Fruit fly (Drosophila melanogaster): ENCODE measurements around the gene Ilp2.

The Ilp2 gene

dm6 chr3L:9824226-9824625 lies 24.7 kb downstream of the Ilp2 start:
- TF ChIP-seq CG8478 (optimal IDR thresholded peaks at IDR 0.05) (no peak), psq (optimal IDR thresholded peaks at IDR 0.05) (no peak), EcR (GFP tag; optimal IDR thresholded peaks at IDR 0.05) (no peak), usp (GFP tag; optimal IDR thresholded peaks at IDR 0.05) (no peak), pan (optimal IDR thresholded peaks at IDR 0.05) (no peak), Dll (optimal IDR thresholded peaks at IDR 0.05) (no peak)

DNA sequence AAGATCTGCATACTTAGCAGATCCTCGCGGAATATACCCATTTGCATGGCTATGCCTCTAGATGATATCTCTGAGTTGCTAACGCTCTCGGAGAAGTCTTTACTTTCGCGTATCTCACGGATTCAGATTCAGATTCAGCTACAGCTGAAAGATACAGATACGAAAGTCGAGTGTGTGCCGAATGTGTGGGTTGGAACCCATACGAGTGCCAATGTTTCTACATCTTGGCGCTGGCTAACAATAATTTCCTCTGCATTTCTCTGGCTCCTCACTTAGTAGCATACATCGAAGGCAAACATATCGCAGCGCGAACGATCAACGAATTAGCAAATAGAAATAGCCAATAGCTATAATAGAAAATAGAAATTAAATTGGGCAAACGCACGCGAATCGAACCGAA lies 29.7 kb downstream of the Ilp2 start:
- TF ChIP-seq usp (GFP tag; optimal IDR thresholded peaks at IDR 0.05) (no peak), pan (optimal IDR thresholded peaks at IDR 0.05) (no peak), EcR (GFP tag; optimal IDR thresholded peaks at IDR 0.05) (no peak), CG8478 (optimal IDR thresholded peaks at IDR 0.05) (no peak), Dll (optimal IDR thresholded peaks at IDR 0.05) (no peak), psq (optimal IDR thresholded peaks at IDR 0.05) (no peak)

DNA sequence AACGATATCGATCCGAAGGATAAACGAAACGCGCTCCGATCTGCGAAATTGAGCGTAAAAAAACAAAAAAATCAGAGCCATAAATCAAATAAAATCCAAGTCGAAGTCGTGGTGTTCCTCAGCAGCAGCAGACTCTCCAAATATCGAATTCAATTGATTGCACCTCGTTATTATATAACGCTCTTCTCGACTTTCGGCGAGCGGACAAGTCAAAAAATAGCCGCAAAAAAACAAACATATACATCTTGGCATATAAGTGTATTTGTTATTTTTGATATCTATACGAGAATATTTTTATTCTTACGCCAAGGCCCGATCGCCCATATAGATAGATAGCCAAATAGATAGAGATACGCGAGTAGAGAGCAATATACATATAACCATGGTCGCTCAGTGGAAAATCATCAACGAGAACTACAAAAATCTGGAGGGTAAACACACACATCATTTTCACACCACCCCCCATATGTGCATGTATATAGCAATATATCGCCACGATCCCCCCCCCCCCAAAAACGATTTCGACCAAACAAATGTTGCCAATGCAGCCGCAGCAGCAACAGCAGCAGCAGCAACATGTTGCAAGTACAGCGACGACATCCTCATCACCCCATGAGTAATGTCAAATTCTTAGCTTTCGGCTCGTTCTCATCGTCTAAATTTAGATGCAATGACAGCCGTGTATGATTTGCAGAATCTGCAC lies 30.3 kb downstream of the Ilp2 start:
- no peak for TF ChIP-seq CG8478 (optimal IDR thresholded peaks at IDR 0.05)
- no peak for TF ChIP-seq psq (optimal IDR thresholded peaks at IDR 0.05)
- no peak for TF ChIP-seq usp (GFP tag; optimal IDR thresholded peaks at IDR 0.05)
- no peak for TF ChIP-seq Dll (optimal IDR thresholded peaks at IDR 0.05)
- no peak for TF ChIP-seq EcR (GFP tag; optimal IDR thresholded peaks at IDR 0.05)
- TF ChIP-seq pan (optimal IDR thresholded peaks at IDR 0.05): no peak

DNA sequence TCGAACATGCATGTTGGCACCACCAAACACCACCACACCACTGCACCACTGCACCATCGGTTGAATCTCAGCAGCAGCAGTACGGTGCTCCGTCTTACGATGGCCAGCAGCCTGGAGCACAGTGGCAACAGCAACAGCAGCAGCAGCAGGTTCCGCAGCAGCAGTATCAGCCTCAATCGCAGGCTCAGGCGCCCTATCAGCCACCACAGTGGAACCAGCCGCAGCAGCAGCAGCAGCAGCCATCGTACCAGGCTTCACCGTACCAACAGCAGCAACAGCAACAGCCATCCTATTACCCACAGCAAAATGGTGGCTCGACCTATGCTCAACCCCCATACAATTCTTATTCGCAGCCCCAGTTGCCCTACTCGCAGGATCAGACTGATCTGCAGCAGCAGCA lies 32.6 kb downstream of the Ilp2 start:
- no peak for TF ChIP-seq psq (optimal IDR thresholded peaks at IDR 0.05)
- TF ChIP-seq EcR (GFP tag; optimal IDR thresholded peaks at IDR 0.05): no peak
- no peak for TF ChIP-seq usp (GFP tag; optimal IDR thresholded peaks at IDR 0.05)
- TF ChIP-seq CG8478 (optimal IDR thresholded peaks at IDR 0.05): no peak

DNA sequence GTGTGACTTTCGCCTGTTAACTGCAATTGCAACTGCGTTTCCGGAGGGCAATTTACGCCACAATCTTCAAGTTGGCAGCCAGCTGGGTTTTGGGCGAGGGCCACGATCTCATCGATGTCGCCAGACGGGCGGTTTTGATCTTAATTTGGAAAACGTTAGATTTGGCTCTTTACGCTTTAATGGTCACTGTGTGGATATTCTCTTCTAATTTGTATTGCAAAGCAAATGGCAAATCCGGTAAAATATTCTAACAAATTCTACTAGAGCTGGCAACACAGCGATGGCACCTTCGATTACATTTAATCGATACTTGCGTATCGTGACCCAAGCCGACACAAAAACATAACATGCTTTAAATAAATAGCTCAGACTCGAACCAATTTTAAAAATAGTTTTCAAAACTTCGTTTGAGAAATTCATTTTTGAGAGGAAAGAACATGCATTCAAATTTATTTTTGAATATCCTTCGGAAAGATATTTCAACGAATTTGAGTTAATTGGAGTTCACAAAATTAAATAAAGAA lies 37.1 kb downstream of the Ilp2 start, which contains the start of gene I-2:
Gene I-2 (minus strand): TSS at position 282 of the 524 bp plus-strand sequence.
- TF ChIP-seq EcR (GFP tag; optimal IDR thresholded peaks at IDR 0.05) (no peak), Dll (optimal IDR thresholded peaks at IDR 0.05) (no peak), usp (GFP tag; optimal IDR thresholded peaks at IDR 0.05) (no peak), pan (optimal IDR thresholded peaks at IDR 0.05) (no peak), psq (optimal IDR thresholded peaks at IDR 0.05) (no peak), CG8478 (optimal IDR thresholded peaks at IDR 0.05) (no peak)

dm6 chr3L:9837053-9837452 lies 37.6 kb downstream of the Ilp2 start:
- TF ChIP-seq CG8478 (optimal IDR thresholded peaks at IDR 0.05): no peak
- TF ChIP-seq usp (GFP tag; optimal IDR thresholded peaks at IDR 0.05): no peak
- no peak for TF ChIP-seq Dll (optimal IDR thresholded peaks at IDR 0.05)
- no peak for TF ChIP-seq EcR (GFP tag; optimal IDR thresholded peaks at IDR 0.05)
- no peak for TF ChIP-seq pan (optimal IDR thresholded peaks at IDR 0.05)
- no peak for TF ChIP-seq psq (optimal IDR thresholded peaks at IDR 0.05)

dm6 chr3L:9838534-9838933 lies 39.0 kb downstream of the Ilp2 start, which contains the start of gene Cdk8:
Cdk8 (minus strand) TSS chr3L:9838670.
- TF ChIP-seq psq (optimal IDR thresholded peaks at IDR 0.05) (no peak), pan (optimal IDR thresholded peaks at IDR 0.05) (no peak), CG8478 (optimal IDR thresholded peaks at IDR 0.05) (no peak), usp (GFP tag; optimal IDR thresholded peaks at IDR 0.05) (no peak), Dll (optimal IDR thresholded peaks at IDR 0.05) (no peak), EcR (GFP tag; optimal IDR thresholded peaks at IDR 0.05) (no peak)

dm6 chr3L:9840710-9841109 lies 41.2 kb downstream of the Ilp2 start:
- TF ChIP-seq CG8478 (optimal IDR thresholded peaks at IDR 0.05): no peak
- TF ChIP-seq EcR (GFP tag; optimal IDR thresholded peaks at IDR 0.05): no peak
- no peak for TF ChIP-seq psq (optimal IDR thresholded peaks at IDR 0.05)

DNA sequence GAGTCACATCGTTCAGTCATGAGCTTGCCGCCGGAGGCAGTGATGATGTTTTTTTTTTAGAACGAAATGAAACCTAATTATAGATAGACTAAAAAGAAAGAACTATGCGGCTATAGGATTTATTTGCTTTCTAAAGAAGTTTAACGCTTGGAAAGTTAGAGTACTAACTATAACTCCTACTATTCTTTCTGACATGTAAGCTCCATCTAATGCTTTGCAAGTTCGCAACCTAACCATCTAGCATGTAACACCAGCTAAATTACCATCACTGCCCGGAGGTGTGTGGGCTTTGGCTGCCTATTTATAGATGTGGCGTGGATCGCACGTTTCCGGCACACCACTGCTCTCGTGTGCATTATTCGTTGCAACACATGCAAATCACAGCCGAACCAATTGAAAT lies 42.5 kb downstream of the Ilp2 start:
- TF ChIP-seq CG8478 (optimal IDR thresholded peaks at IDR 0.05) (no peak), EcR (GFP tag; optimal IDR thresholded peaks at IDR 0.05) (no peak), psq (optimal IDR thresholded peaks at IDR 0.05) (no peak), usp (GFP tag; optimal IDR thresholded peaks at IDR 0.05) (no peak), Dll (optimal IDR thresholded peaks at IDR 0.05) (no peak), pan (optimal IDR thresholded peaks at IDR 0.05) (no peak)

- no peak for TF ChIP-seq psq (optimal IDR thresholded peaks at IDR 0.05)
- TF ChIP-seq pan (optimal IDR thresholded peaks at IDR 0.05): no peak
- TF ChIP-seq Dll (optimal IDR thresholded peaks at IDR 0.05): no peak
- TF ChIP-seq CG8478 (optimal IDR thresholded peaks at IDR 0.05): no peak
- no peak for TF ChIP-seq usp (GFP tag; optimal IDR thresholded peaks at IDR 0.05)
- no peak for TF ChIP-seq EcR (GFP tag; optimal IDR thresholded peaks at IDR 0.05)
Measured at dm6 chr3L:9845980-9846538, 46.6 kb downstream of the Ilp2 start.

dm6 chr3L:9846577-9847342 lies 47.3 kb downstream of the Ilp2 start:
- no peak for TF ChIP-seq usp (GFP tag; optimal IDR thresholded peaks at IDR 0.05)
- TF ChIP-seq CG8478 (optimal IDR thresholded peaks at IDR 0.05): no peak
- TF ChIP-seq psq (optimal IDR thresholded peaks at IDR 0.05): no peak
- no peak for TF ChIP-seq EcR (GFP tag; optimal IDR thresholded peaks at IDR 0.05)
- TF ChIP-seq pan (optimal IDR thresholded peaks at IDR 0.05): no peak
- TF ChIP-seq Dll (optimal IDR thresholded peaks at IDR 0.05): no peak

All from whole organism.